Fruit fly (Drosophila melanogaster) whole organism, prepupa: ENCODE data around the gene CG5828.

Experiments
- CG10631 ChIP-seq: fragments of 200-800 bp; sonication (Bioruptor generic); optimal IDR thresholded peaks from 2 replicates; lab custom pipeline; 2016; ENCODE audit warnings: missing biosample characterization, missing genetic modification characterization
- CG6163 ChIP-seq: fragments of 200-800 bp; sonication (Bioruptor generic); IDR thresholded peaks from 3 replicates; pipeline ENCODE4 v1.3.6; 2022; ENCODE audit warnings: missing biosample characterization, missing genetic modification characterization
- CG6854 ChIP-seq: fragments of 200-800 bp; sonication (Bioruptor generic); optimal IDR thresholded peaks from 2 replicates; lab custom pipeline; 2017; ENCODE audit warnings: missing biosample characterization, mild to moderate bottlenecking, missing genetic modification characterization
- CG9139 ChIP-seq: fragments of 200-800 bp; sonication (Bioruptor generic); optimal IDR thresholded peaks from 3 replicates; lab custom pipeline; 2017; ENCODE audit warnings: missing biosample characterization, mild to moderate bottlenecking, missing genetic modification characterization
- Gug ChIP-seq: fragments of 200-800 bp; sonication (Bioruptor generic); IDR thresholded peaks from 2 replicates; pipeline ENCODE4 v1.3.6; 2022; ENCODE audit warnings: missing biosample characterization, missing genetic modification characterization
- OdsH ChIP-seq: fragments of 200-800 bp; sonication (Bioruptor generic); optimal IDR thresholded peaks from 3 replicates; lab custom pipeline; 2016; ENCODE audit warnings: missing biosample characterization, missing genetic modification characterization
- eg ChIP-seq: fragments of 200-800 bp; sonication (Bioruptor generic); IDR thresholded peaks from 3 replicates; pipeline ENCODE4 v1.3.6; 2022; ENCODE audit warnings: missing biosample characterization, missing genetic modification characterization

dm6 chr2L:5116489-5116888, 22.7 kb downstream of the CG5828 start:
- TF ChIP-seq Gug (GFP tag; lab: Robert Waterston, UW) (no peak), eg (GFP tag; lab: Robert Waterston, UW) (no peak), OdsH (GFP tag; lab: Kevin White, UChicago) (no peak), CG9139 (no peak), CG10631 (no peak), CG6163 (GFP tag; lab: Robert Waterston, UW) (no peak), CG6854 (GFP tag; lab: Kevin White, UChicago) (no peak)
